Fruit fly (Drosophila melanogaster) whole organism, pupa: ENCODE measurements around the gene CG6356.
A peak's percentile ranks its signal among the peaks of the same experiment; 100 is the strongest.

Experiments used
- CG10348 ChIP-seq: fragments of 200-800 bp; sonication (Bioruptor generic); IDR thresholded peaks from 2 replicates; pipeline ENCODE4 v1.3.6; 2022; ENCODE audit warnings: missing biosample characterization, missing genetic modification characterization
- CG12605 ChIP-seq: fragments of 200-800 bp; sonication (Bioruptor generic); IDR thresholded peaks from 2 replicates; pipeline ENCODE4 v1.3.6; 2022; ENCODE audit warnings: missing biosample characterization, missing genetic modification characterization
- CG13204 ChIP-seq: fragments of 200-800 bp; sonication (Bioruptor generic); optimal IDR thresholded peaks from 2 replicates; lab custom pipeline; 2018; ENCODE audit warnings: missing biosample characterization, mild to moderate bottlenecking, missing genetic modification characterization, moderate library complexity
- CG14655 ChIP-seq: fragments of 200-800 bp; sonication (Bioruptor generic); optimal IDR thresholded peaks from 3 replicates; lab custom pipeline; 2017; ENCODE audit warnings: mild to moderate bottlenecking, missing biosample characterization, missing genetic modification reagents, missing genetic modification characterization
- CG15710 ChIP-seq: fragments of 200-800 bp; sonication (Bioruptor generic); optimal IDR thresholded peaks from 2 replicates; lab custom pipeline; 2018; ENCODE audit warnings: missing biosample characterization, mild to moderate bottlenecking, missing genetic modification characterization, moderate library complexity
- CG17806 ChIP-seq: fragments of 200-800 bp; sonication (Bioruptor generic); optimal IDR thresholded peaks from 2 replicates; lab custom pipeline; 2018; ENCODE audit warnings: missing biosample characterization, mild to moderate bottlenecking, missing genetic modification characterization, moderate library complexity
- CG32121 ChIP-seq: fragments of 200-800 bp; sonication (Bioruptor generic); IDR thresholded peaks from 2 replicates; pipeline ENCODE4 v1.3.6; 2022; ENCODE audit warnings: missing biosample characterization, missing genetic modification characterization
- CG34367 ChIP-seq: fragments of 200-800 bp; sonication (Bioruptor generic); optimal IDR thresholded peaks from 2 replicates; lab custom pipeline; 2018; ENCODE audit warnings: missing biosample characterization, mild to moderate bottlenecking, missing genetic modification characterization
- CG4496 ChIP-seq: fragments of 200-800 bp; sonication (Bioruptor generic); IDR thresholded peaks from 3 replicates; pipeline ENCODE4 v1.3.6; 2022; ENCODE audit warnings: missing biosample characterization, missing genetic modification characterization
- CG8159 ChIP-seq: fragments of 200-800 bp; sonication (Bioruptor generic); optimal IDR thresholded peaks from 3 replicates; lab custom pipeline; 2018; ENCODE audit warnings: missing biosample characterization, mild to moderate bottlenecking, missing genetic modification characterization, moderate library complexity
- CG8301 ChIP-seq: fragments of 200-800 bp; sonication (Bioruptor generic); optimal IDR thresholded peaks from 2 replicates; lab custom pipeline; 2018; ENCODE audit warnings: missing biosample characterization, mild to moderate bottlenecking, missing genetic modification characterization
- CG9948 ChIP-seq: fragments of 200-800 bp; sonication (Bioruptor generic); optimal IDR thresholded peaks from 2 replicates; lab custom pipeline; 2018; ENCODE audit warnings: missing biosample characterization, mild to moderate bottlenecking, missing genetic modification characterization, moderate library complexity
- D1 ChIP-seq: fragments of 200-800 bp; sonication (Bioruptor generic); optimal IDR thresholded peaks from 2 replicates; lab custom pipeline; 2018; ENCODE audit warnings: missing biosample characterization, mild to moderate bottlenecking, missing genetic modification characterization, moderate library complexity
- EcR ChIP-seq: fragments of 200-800 bp; sonication (Bioruptor generic); optimal IDR thresholded peaks from 3 replicates; lab custom pipeline; 2019; ENCODE audit warnings: missing biosample characterization, missing genetic modification characterization, mild to moderate bottlenecking, moderate library complexity, missing genetic modification reagents
- Ets98B ChIP-seq: fragments of 200-800 bp; sonication (Bioruptor generic); IDR thresholded peaks from 2 replicates; pipeline ENCODE4 v1.3.6; 2022; ENCODE audit warnings: missing biosample characterization, missing genetic modification characterization
- Pif1A ChIP-seq: fragments of 200-800 bp; sonication (Bioruptor generic); optimal IDR thresholded peaks from 3 replicates; lab custom pipeline; 2016; ENCODE audit warnings: missing biosample characterization, missing genetic modification characterization
- Pif1B ChIP-seq: fragments of 200-800 bp; sonication (Bioruptor generic); optimal IDR thresholded peaks from 3 replicates; lab custom pipeline; 2016; ENCODE audit warnings: missing biosample characterization, missing genetic modification characterization
- Snoo ChIP-seq: fragments of 200-800 bp; sonication (Bioruptor generic); optimal IDR thresholded peaks from 3 replicates; lab custom pipeline; 2017; ENCODE audit warnings: missing biosample characterization, mild to moderate bottlenecking, missing genetic modification characterization, inconsistent platforms
- fd96Ca ChIP-seq: fragments of 200-800 bp; sonication (Bioruptor generic); IDR thresholded peaks from 3 replicates; pipeline ENCODE4 v1.3.6; 2022; ENCODE audit warnings: missing biosample characterization, missing genetic modification characterization
- gl ChIP-seq: fragments of 200-800 bp; sonication (Bioruptor generic); optimal IDR thresholded peaks from 2 replicates; lab custom pipeline; 2018; ENCODE audit warnings: missing biosample characterization, mild to moderate bottlenecking, missing genetic modification characterization
- rn ChIP-seq: fragments of 200-800 bp; sonication (Bioruptor generic); IDR thresholded peaks from 2 replicates; pipeline ENCODE4 v1.3.6; 2022; ENCODE audit warnings: missing biosample characterization, missing genetic modification characterization

Gene CG6356

DNA sequence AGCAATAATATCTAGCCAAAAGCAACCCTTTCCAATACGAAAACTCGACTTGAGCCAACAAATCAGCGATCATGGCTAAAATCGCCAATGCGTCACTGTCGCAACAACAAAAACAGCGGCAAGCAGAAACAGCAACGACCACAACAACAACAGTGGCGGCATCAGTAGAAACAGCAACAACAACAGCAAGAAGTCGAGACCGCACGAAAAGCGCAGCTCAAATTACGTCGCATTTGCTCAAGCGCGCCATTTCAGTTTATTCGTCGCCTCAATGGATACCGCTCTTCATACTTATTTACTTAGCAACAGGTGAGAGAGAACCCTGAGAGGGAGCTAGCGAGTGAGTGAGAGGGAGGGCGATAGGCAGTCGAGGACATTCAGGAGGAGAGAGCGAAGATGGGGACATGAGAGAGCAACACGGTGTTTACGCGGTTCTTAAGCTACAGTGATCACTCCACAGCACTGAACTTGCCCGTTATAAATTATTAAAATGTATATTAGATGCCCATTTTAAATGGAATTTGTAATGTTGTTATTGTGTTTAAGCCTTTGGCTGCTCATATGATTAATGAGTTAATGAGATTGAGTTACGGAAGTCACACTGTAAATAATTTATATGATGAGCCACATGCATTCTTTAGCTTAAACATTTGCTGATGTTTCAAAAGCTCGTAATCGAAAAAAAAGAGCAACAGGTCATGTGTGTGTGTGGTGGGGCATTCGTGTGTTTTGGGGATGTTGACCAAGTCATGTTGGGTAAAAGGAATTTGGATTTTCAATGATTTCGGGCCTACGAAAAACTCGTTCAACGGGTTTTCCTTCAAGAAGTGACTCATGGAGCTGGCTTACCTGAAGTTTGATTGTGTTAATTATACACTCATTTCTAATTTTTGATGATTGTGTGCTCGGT, 12.1 kb downstream of the CG6356 start:
- TF ChIP-seq CG4496 (GFP tag; lab: Robert Waterston, UW) (peak; percentile 97), CG17806 (peak; percentile 97), CG32121 (GFP tag; lab: Robert Waterston, UW) (peak; percentile 86), CG10348 (peak; percentile 62), CG9948 (peak; percentile 96), D1 (tag; lab: Kevin White, UChicago) (peak; percentile 76), Pif1A (GFP tag; lab: Kevin White, UChicago) (peak; percentile 97), CG13204 (GFP tag; lab: Kevin White, UChicago) (peak; percentile 93), gl (tag; lab: Kevin White, UChicago) (peak; percentile 75), CG14655 (GFP tag; lab: Kevin White, UChicago) (peak; percentile 86), CG8159 (tag; lab: Kevin White, UChicago) (peak; percentile 95), Pif1B (GFP tag; lab: Kevin White, UChicago) (peak; percentile 98), Snoo (tag; lab: Kevin White, UChicago) (peak; percentile 98), CG8301 (tag; lab: Kevin White, UChicago) (peak; percentile 93), CG15710 (tag; lab: Kevin White, UChicago) (peak; percentile 97), Ets98B (GFP tag; lab: Robert Waterston, UW) (peak; percentile 88), EcR (peak; percentile 52), rn (peak; percentile 86), fd96Ca (GFP tag; lab: Robert Waterston, UW) (peak; percentile 91), CG12605 (GFP tag; lab: Robert Waterston, UW) (peak; percentile 83), CG34367 (tag; lab: Kevin White, UChicago) (peak; percentile 97)

- TF ChIP-seq Snoo (tag; lab: Kevin White, UChicago) (no peak), Pif1A (GFP tag; lab: Kevin White, UChicago) (no peak), CG8159 (tag; lab: Kevin White, UChicago) (no peak), CG17806 (no peak), D1 (tag; lab: Kevin White, UChicago) (no peak)
- TF ChIP-seq, all 21 proteins: peak for 0
Measured at dm6 chr3R:24296913-24297312, 13.2 kb downstream of the CG6356 start.

dm6 chr3R:24297444-24298146, 13.8 kb downstream of the CG6356 start:
- TF ChIP-seq CG10348 (no peak), Ets98B (GFP tag; lab: Robert Waterston, UW) (no peak), fd96Ca (GFP tag; lab: Robert Waterston, UW) (no peak)

DNA sequence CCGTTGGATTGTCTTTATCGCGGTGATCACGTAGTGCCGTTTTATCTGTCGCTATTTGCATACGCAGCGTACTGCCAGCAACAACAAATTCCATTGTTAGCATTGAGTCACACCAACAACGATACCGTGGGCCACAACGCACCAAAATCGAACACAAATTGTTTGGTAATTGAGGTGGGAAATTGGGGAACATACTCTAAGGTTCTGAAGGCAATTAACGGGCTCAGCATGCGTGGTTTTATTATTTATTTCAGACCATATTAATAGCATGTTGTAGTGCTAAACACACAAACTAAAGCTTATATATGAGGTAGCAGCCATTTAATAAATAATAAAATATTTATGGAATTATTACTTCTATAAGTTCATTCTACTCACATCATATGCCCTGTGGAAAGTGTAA, 14.8 kb downstream of the CG6356 start:
- TF ChIP-seq CG14655 (GFP tag; lab: Kevin White, UChicago) = peak; percentile 49
- peak; percentile 37 for TF ChIP-seq Snoo (tag; lab: Kevin White, UChicago)
- TF ChIP-seq CG32121 (GFP tag; lab: Robert Waterston, UW) = no peak
- TF ChIP-seq CG9948 = peak; percentile 40
- no peak for TF ChIP-seq CG10348
- peak; percentile 15 for TF ChIP-seq Pif1A (GFP tag; lab: Kevin White, UChicago)
- TF ChIP-seq CG8301 (tag; lab: Kevin White, UChicago) = peak; percentile 12
- no peak for TF ChIP-seq fd96Ca (GFP tag; lab: Robert Waterston, UW)
- peak; percentile 48 for TF ChIP-seq Pif1B (GFP tag; lab: Kevin White, UChicago)
- TF ChIP-seq Ets98B (GFP tag; lab: Robert Waterston, UW) = no peak
- TF ChIP-seq CG17806 = peak; percentile 8
- TF ChIP-seq CG8159 (tag; lab: Kevin White, UChicago) = peak; percentile 51
- peak; percentile 37; the same call in 2 of the 3 replicates for TF ChIP-seq CG4496 (GFP tag; lab: Robert Waterston, UW)

dm6 chr3R:24299148-24299547, 15.4 kb downstream of the CG6356 start:
- TF ChIP-seq CG13204 (GFP tag; lab: Kevin White, UChicago) (peak; percentile 12), CG15710 (tag; lab: Kevin White, UChicago) (no peak), EcR (peak; percentile 86)

dm6 chr3R:24301520-24301919, 17.8 kb downstream of the CG6356 start:
- TF ChIP-seq CG17806 (peak; percentile 21), CG8301 (tag; lab: Kevin White, UChicago) (peak; percentile 1), Ets98B (GFP tag; lab: Robert Waterston, UW) (peak; percentile 16; the same call in 1 of the 2 replicates), CG15710 (tag; lab: Kevin White, UChicago) (peak; percentile 31), CG32121 (GFP tag; lab: Robert Waterston, UW) (0 out of 2 replicates have a peak, but pooled peaks have one; percentile 37), CG10348 (no peak), CG9948 (peak; percentile 37), fd96Ca (GFP tag; lab: Robert Waterston, UW) (no peak), CG4496 (GFP tag; lab: Robert Waterston, UW) (peak; percentile 72; the same call in 2 of the 3 replicates), D1 (tag; lab: Kevin White, UChicago) (no peak), Pif1A (GFP tag; lab: Kevin White, UChicago) (peak; percentile 24), CG8159 (tag; lab: Kevin White, UChicago) (no peak)
